Comparison of ENCODE assay signal across 2 fruit fly cellular contexts in genomic region chr2L:6340222-6340725, dm6.
A peak's percentile ranks its signal among the peaks of the same experiment; 100 is the strongest.
TF ChIP-seq lines count a peak whose summit lies in the region.

No protein-coding gene starts in this region.

- TF ChIP-seq CTCF in whole organism, embryonic (GFP tag; optimal IDR thresholded peaks at IDR 0.05; lab: Kevin White, UChicago), result no peak

TF ChIP-seq in whole organism, adult, 20 proteins besides CTCF, POLR2A, EP300 and RAD21:
- TF ChIP-seq CG12768 (GFP tag; optimal IDR thresholded peaks at IDR 0.05; lab: Kevin White, UChicago), result no peak
- peak; percentile 95 for TF ChIP-seq kay (GFP tag; lab: Kevin White, UChicago; ENCODE audit: borderline replicate concordance)
- peak; percentile 57 to 99 for TF ChIP-seq cnc (optimal IDR thresholded peaks at IDR 0.05; lab: Kevin White, UChicago)
TF ChIP-seq in whole organism, adult: peak in this region for 2.

TF ChIP-seq in whole organism, embryonic, 481 proteins besides CTCF, POLR2A, EP300 and RAD21:
- TF ChIP-seq CG10274 (GFP tag; optimal IDR thresholded peaks at IDR 0.05; lab: Kevin White, UChicago), result peak; percentile 24
- TF ChIP-seq CG4328 (GFP tag; optimal IDR thresholded peaks at IDR 0.05; lab: Kevin White, UChicago), result no peak

Comparison
In these comparisons a context has a peak if more than half of its experiments do, and no peak if none do; other contexts are left out.
1. Of the 1 proteins assayed by ChIP-seq in both whole organism, embryonic and whole organism, adult: peak only in whole organism, embryonic: none; only in whole organism, adult: kay; in both: none; in neither: 0.